Worm (Caenorhabditis elegans) whole organism, mixed stage, embryonic: Measurements from ENCODE around the gene C06A12.8.
A peak's percentile ranks its signal among the peaks of the same experiment; 100 is the strongest.

ENCODE experiments used
- M03D4.4 ChIP-seq: sonication (generic microtip); optimal IDR thresholded peaks from 2 replicates; lab custom pipeline; 2017; ENCODE audit warnings: mild to moderate bottlenecking, missing genetic modification characterization, missing compliant biosample characterization
- bed-3 ChIP-seq: fragments of 200-800 bp; sonication (Bioruptor generic); optimal IDR thresholded peaks from 3 replicates; lab custom pipeline; 2018; ENCODE audit warnings: mild to moderate bottlenecking, missing genetic modification characterization, moderate library complexity, missing compliant biosample characterization
- blmp-1 ChIP-seq: fragments of 150-350 bp; optimal IDR thresholded peaks from 2 replicates; lab custom pipeline; 2014; ENCODE audit warnings: missing biosample characterization, missing genetic modification characterization
- ceh-43 ChIP-seq: fragments of 200-800 bp; sonication (Bioruptor generic); optimal IDR thresholded peaks from 2 replicates; lab custom pipeline; 2018; ENCODE audit warnings: mild to moderate bottlenecking, missing genetic modification characterization, moderate library complexity, missing compliant biosample characterization
- ceh-83 ChIP-seq: fragments of 200-800 bp; sonication (Bioruptor generic); optimal IDR thresholded peaks from 2 replicates; lab custom pipeline; 2018; ENCODE audit warnings: mild to moderate bottlenecking, missing genetic modification characterization, missing compliant biosample characterization
- ces-1 ChIP-seq: fragments of 150-350 bp; optimal IDR thresholded peaks from 2 replicates; lab custom pipeline; 2014; ENCODE audit warnings: missing biosample characterization, missing genetic modification reagents, missing genetic modification characterization
- cnd-1 ChIP-seq: fragments of 200-800 bp; sonication (Bioruptor generic); optimal IDR thresholded peaks from 2 replicates; lab custom pipeline; 2018; ENCODE audit warnings: mild to moderate bottlenecking, missing genetic modification characterization, missing compliant biosample characterization
- drap-1 ChIP-seq: fragments of 200-800 bp; sonication (Bioruptor generic); optimal IDR thresholded peaks from 3 replicates; lab custom pipeline; 2018; ENCODE audit warnings: mild to moderate bottlenecking, missing genetic modification characterization, missing compliant biosample characterization
- elt-1 ChIP-seq: sonication (generic microtip); optimal IDR thresholded peaks from 2 replicates; lab custom pipeline; 2017; ENCODE audit warnings: missing genetic modification characterization, mild to moderate bottlenecking, missing compliant biosample characterization, antibody characterized with exemption, moderate library complexity, borderline replicate concordance; ENCODE audit not compliant: insufficient read depth
- elt-3 ChIP-seq: fragments of 150-350 bp; optimal IDR thresholded peaks from 2 replicates; lab custom pipeline; 2014; ENCODE audit warnings: missing biosample characterization, missing genetic modification characterization
- flh-1 ChIP-seq: fragments of 200-800 bp; sonication (Bioruptor generic); optimal IDR thresholded peaks from 2 replicates; lab custom pipeline; 2018; ENCODE audit warnings: mild to moderate bottlenecking, missing genetic modification characterization, moderate library complexity, missing compliant biosample characterization
- ham-2 ChIP-seq: fragments of 200-800 bp; sonication (Bioruptor generic); optimal IDR thresholded peaks from 2 replicates; lab custom pipeline; 2018; ENCODE audit warnings: mild to moderate bottlenecking, missing genetic modification characterization, missing compliant biosample characterization
- lin-32 ChIP-seq: fragments of 200-800 bp; sonication (Bioruptor generic); optimal IDR thresholded peaks from 2 replicates; lab custom pipeline; 2018; ENCODE audit warnings: mild to moderate bottlenecking, missing genetic modification characterization, missing compliant biosample characterization
- lsy-2 ChIP-seq: fragments of 150-350 bp; optimal IDR thresholded peaks from 2 replicates; lab custom pipeline; 2014; ENCODE audit warnings: missing biosample characterization, missing genetic modification characterization
- mab-5 ChIP-seq: fragments of 150-350 bp; optimal IDR thresholded peaks from 2 replicates; lab custom pipeline; 2014; ENCODE audit warnings: missing biosample characterization, missing genetic modification characterization
- mep-1 ChIP-seq: fragments of 150-350 bp; optimal IDR thresholded peaks from 2 replicates; lab custom pipeline; 2017; ENCODE audit warnings: missing biosample characterization, missing genetic modification reagents, missing genetic modification characterization, inconsistent platforms
- mls-2 ChIP-seq: sonication (generic microtip); optimal IDR thresholded peaks from 2 replicates; lab custom pipeline; 2016; ENCODE audit warnings: mild to moderate bottlenecking, missing genetic modification characterization, moderate library complexity, missing compliant biosample characterization
- nhr-12 ChIP-seq: fragments of 150-350 bp; optimal IDR thresholded peaks from 2 replicates; lab custom pipeline; 2014; ENCODE audit warnings: missing biosample characterization, missing genetic modification characterization
- nhr-237 ChIP-seq: fragments of 150-350 bp; optimal IDR thresholded peaks from 2 replicates; lab custom pipeline; 2014; ENCODE audit warnings: missing biosample characterization, missing genetic modification characterization
- nhr-28 ChIP-seq: fragments of 150-350 bp; optimal IDR thresholded peaks from 2 replicates; lab custom pipeline; 2014; ENCODE audit warnings: missing biosample characterization, missing genetic modification characterization
- nhr-76 ChIP-seq: sonication (generic microtip); optimal IDR thresholded peaks from 2 replicates; lab custom pipeline; 2017; ENCODE audit warnings: missing biosample characterization, missing genetic modification characterization
- pha-4 ChIP-seq: fragments of 150-350 bp; optimal IDR thresholded peaks from 2 replicates; lab custom pipeline; 2018; ENCODE audit warnings: missing biosample characterization, missing genetic modification reagents, missing genetic modification characterization
- sem-2 ChIP-seq: fragments of 200-800 bp; sonication (Bioruptor generic); optimal IDR thresholded peaks from 2 replicates; lab custom pipeline; 2018; ENCODE audit warnings: mild to moderate bottlenecking, missing genetic modification characterization, missing compliant biosample characterization
- snpc-4 ChIP-seq: fragments of 150-350 bp; optimal IDR thresholded peaks from 2 replicates; lab custom pipeline; 2014; ENCODE audit warnings: missing biosample characterization, missing genetic modification characterization
- sptf-1 ChIP-seq: sonication (generic microtip); optimal IDR thresholded peaks from 2 replicates; lab custom pipeline; 2017; ENCODE audit warnings: mild to moderate bottlenecking, missing genetic modification characterization, moderate library complexity, missing compliant biosample characterization
- tbx-8 ChIP-seq: fragments of 200-800 bp; sonication (Bioruptor generic); optimal IDR thresholded peaks from 2 replicates; lab custom pipeline; 2018; ENCODE audit warnings: mild to moderate bottlenecking, missing genetic modification characterization, moderate library complexity, missing compliant biosample characterization
- unc-120 ChIP-seq: sonication (generic microtip); optimal IDR thresholded peaks from 2 replicates; lab custom pipeline; 2017; ENCODE audit warnings: missing genetic modification characterization, missing compliant biosample characterization; ENCODE audit not compliant: poor library complexity, severe bottlenecking
- unc-39 ChIP-seq: fragments of 150-350 bp; optimal IDR thresholded peaks from 2 replicates; lab custom pipeline; 2014; ENCODE audit warnings: missing biosample characterization, missing genetic modification characterization
- unc-62 ChIP-seq: fragments of 150-350 bp; optimal IDR thresholded peaks from 2 replicates; lab custom pipeline; 2014; ENCODE audit warnings: missing biosample characterization, missing genetic modification reagents, missing genetic modification characterization
- zip-8 ChIP-seq: fragments of 150-350 bp; optimal IDR thresholded peaks from 2 replicates; lab custom pipeline; 2014; ENCODE audit warnings: missing biosample characterization, missing genetic modification characterization
- ztf-11 ChIP-seq: fragments of 150-350 bp; optimal IDR thresholded peaks from 2 replicates; lab custom pipeline; 2014; ENCODE audit warnings: missing biosample characterization, missing genetic modification characterization

The C06A12.8 gene

ce11 chrIV:17453200-17453599 is 16.1 kb downstream of the C06A12.8 start:
- TF ChIP-seq M03D4.4 (no peak), lsy-2 (tag; lab: Kevin White, UChicago) (no peak), ham-2 (GFP tag; lab: Kevin White, UChicago) (peak; percentile 37), unc-39 (tag; lab: Kevin White, UChicago) (no peak), blmp-1 (peak; percentile 1), bed-3 (GFP tag; lab: Kevin White, UChicago) (no peak), zip-8 (no peak)

- TF ChIP-seq drap-1 (no peak), unc-120 (no peak), ham-2 (GFP tag; lab: Kevin White, UChicago) (no peak), snpc-4 (tag; lab: Kevin White, UChicago) (no peak), blmp-1 (no peak), mab-5 (tag; lab: Kevin White, UChicago) (no peak), nhr-76 (tag; lab: Kevin White, UChicago) (no peak)
Observed at ce11 chrIV:17453996-17454395, 16.9 kb downstream of the C06A12.8 start.

ce11 chrIV:17461222-17461707 is 24.1 kb downstream of the C06A12.8 start, which contains the start of gene rif-1.1:
rif-1.1 (minus strand) TSS chrIV:17461272.
- TF ChIP-seq mep-1 (peak; percentile 11), drap-1 (peak; percentile 24), snpc-4 (tag; lab: Kevin White, UChicago) (no peak), lsy-2 (tag; lab: Kevin White, UChicago) (peak; percentile 82), ces-1 (GFP tag; lab: Kevin White, UChicago) (peak; percentile 6), mls-2 (tag; lab: Kevin White, UChicago) (peak; percentile 29), mab-5 (tag; lab: Kevin White, UChicago) (no peak), nhr-237 (tag; lab: Kevin White, UChicago) (no peak), sptf-1 (tag; lab: Kevin White, UChicago) (no peak), ceh-43 (GFP tag; lab: Kevin White, UChicago) (no peak), pha-4 (tag; lab: Kevin White, UChicago) (peak; percentile 10), blmp-1 (no peak)

- TF ChIP-seq unc-62 (GFP tag; lab: Kevin White, UChicago) (no peak), elt-3 (tag; lab: Kevin White, UChicago) (no peak), nhr-76 (tag; lab: Kevin White, UChicago) (no peak), mls-2 (tag; lab: Kevin White, UChicago) (no peak)
Observed at ce11 chrIV:17463108-17463608, 26.0 kb downstream of the C06A12.8 start, which contains the start of gene F11E6.10. F11E6.10 (minus strand) TSS chrIV:17463158.

- TF ChIP-seq pha-4 (tag; lab: Kevin White, UChicago) = no peak
- no peak for TF ChIP-seq flh-1 (GFP tag; lab: Kevin White, UChicago)
- TF ChIP-seq blmp-1 = no peak
- TF ChIP-seq lin-32 (GFP tag; lab: Kevin White, UChicago) = no peak
- TF ChIP-seq unc-39 (tag; lab: Kevin White, UChicago) = no peak
- TF ChIP-seq ztf-11 (tag; lab: Kevin White, UChicago) = no peak
- TF ChIP-seq nhr-12 (tag; lab: Kevin White, UChicago) = no peak
- no peak for TF ChIP-seq tbx-8 (GFP tag; lab: Kevin White, UChicago)
- no peak for TF ChIP-seq drap-1
- TF ChIP-seq cnd-1 (tag; lab: Kevin White, UChicago) = no peak
- TF ChIP-seq nhr-28 (tag; lab: Kevin White, UChicago) = no peak
- no peak for TF ChIP-seq lsy-2 (tag; lab: Kevin White, UChicago)
Observed at ce11 chrIV:17465886-17466285, 28.7 kb downstream of the C06A12.8 start, which contains the start of gene F11E6.6. F11E6.6 (minus strand) TSS chrIV:17465986.

- TF ChIP-seq unc-62 (GFP tag; lab: Kevin White, UChicago) = no peak
- TF ChIP-seq ham-2 (GFP tag; lab: Kevin White, UChicago) = no peak
- TF ChIP-seq lsy-2 (tag; lab: Kevin White, UChicago) = no peak
- no peak for TF ChIP-seq tbx-8 (GFP tag; lab: Kevin White, UChicago)
- TF ChIP-seq nhr-28 (tag; lab: Kevin White, UChicago) = no peak
- no peak for TF ChIP-seq elt-1
- TF ChIP-seq flh-1 (GFP tag; lab: Kevin White, UChicago) = no peak
- TF ChIP-seq snpc-4 (tag; lab: Kevin White, UChicago) = no peak
- no peak for TF ChIP-seq pha-4 (tag; lab: Kevin White, UChicago)
- no peak for TF ChIP-seq sem-2 (GFP tag; lab: Kevin White, UChicago)
- no peak for TF ChIP-seq ceh-83 (GFP tag; lab: Kevin White, UChicago)
- no peak for TF ChIP-seq mls-2 (tag; lab: Kevin White, UChicago)
- TF ChIP-seq mep-1 = no peak
- TF ChIP-seq drap-1 = no peak
Observed at ce11 chrIV:17467325-17467724, 30.2 kb downstream of the C06A12.8 start, which contains the start of gene elo-2. elo-2 (minus strand) TSS chrIV:17467408.
